Fruit fly (Drosophila melanogaster): ENCODE data around the gene Mst84Db.

Mst84Db gene

DNA sequence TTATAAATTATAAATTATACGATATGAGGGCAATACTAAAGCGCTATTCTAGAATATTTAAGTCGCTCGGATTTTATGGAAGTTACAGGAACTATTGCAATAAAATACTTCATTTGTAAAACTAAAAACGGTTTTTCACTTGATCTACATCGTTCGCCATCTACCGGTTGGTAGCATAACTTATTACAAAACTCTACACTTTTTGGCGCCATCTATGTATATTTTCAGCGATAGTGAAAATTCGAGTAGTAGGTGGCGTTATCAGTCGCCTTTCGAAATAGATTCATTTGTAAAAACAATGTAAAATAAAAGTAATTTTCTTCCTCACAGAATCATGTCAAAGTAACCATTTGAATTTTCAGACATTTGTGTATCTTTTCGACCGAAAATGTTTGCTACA, 19.0 kb downstream of the Mst84Db start, which contains the start of gene nxf4 (continued):
- no peak for TF ChIP-seq Trl (optimal IDR thresholded peaks at IDR 0.05)
- TF ChIP-seq Trl (GFP tag; optimal IDR thresholded peaks at IDR 0.05): peak; percentile 87
- no peak for TF ChIP-seq CG15073 (GFP tag; optimal IDR thresholded peaks at IDR 0.05)
- 0 out of 2 replicates have a peak, but pooled peaks have one; percentile 45 for TF ChIP-seq CG11085 (GFP tag; IDR thresholded peaks at IDR 0.05)
- TF ChIP-seq CHES-1-like (GFP tag; optimal IDR thresholded peaks at IDR 0.05): peak; percentile 57
- TF ChIP-seq lilli (GFP tag; optimal IDR thresholded peaks at IDR 0.05): peak; percentile 78
- no peak for TF ChIP-seq Hr78 (GFP tag; optimal IDR thresholded peaks at IDR 0.05)
- peak; percentile 80 for TF ChIP-seq CG1603 (tag; optimal IDR thresholded peaks at IDR 0.05)
- no peak for TF ChIP-seq chinmo (GFP tag; IDR thresholded peaks at IDR 0.05; ENCODE audit: partially characterized antibody)
- no peak for TF ChIP-seq Stat92E (GFP tag; optimal IDR thresholded peaks at IDR 0.05)
- peak; percentile 64 for TF ChIP-seq onecut (GFP tag; IDR thresholded peaks at IDR 0.05)
- peak; percentile 82 for TF ChIP-seq Chrac-16 (GFP tag; optimal IDR thresholded peaks at IDR 0.05)
- TF ChIP-seq Abd-B (GFP tag; optimal IDR thresholded peaks at IDR 0.05): peak; percentile 70
- no peak for TF ChIP-seq Hand (GFP tag; optimal IDR thresholded peaks at IDR 0.05)
- no peak for TF ChIP-seq Doc3 (GFP tag; IDR thresholded peaks at IDR 0.05; ENCODE audit: partially characterized antibody)
- no peak for TF ChIP-seq ato (GFP tag; IDR thresholded peaks at IDR 0.05; ENCODE audit: partially characterized antibody)
- TF ChIP-seq Pdp1 (GFP tag; optimal IDR thresholded peaks at IDR 0.05): peak in 1 of 2 experiments; percentile 79
- TF ChIP-seq nom (GFP tag; optimal IDR thresholded peaks at IDR 0.05): no peak
- TF ChIP-seq CG14965 (GFP tag; optimal IDR thresholded peaks at IDR 0.05; ENCODE audit: borderline replicate concordance): peak; percentile 100
- TF ChIP-seq gem (tag; optimal IDR thresholded peaks at IDR 0.05): peak; percentile 76
- peak; percentile 66 for TF ChIP-seq H2.0 (GFP tag; IDR thresholded peaks at IDR 0.05)
- peak; percentile 79 for TF ChIP-seq phol (tag; optimal IDR thresholded peaks at IDR 0.05)
- peak; percentile 79 for TF ChIP-seq CG17361 (GFP tag; IDR thresholded peaks at IDR 0.05)
- TF ChIP-seq CG13894 (tag; optimal IDR thresholded peaks at IDR 0.05): peak; percentile 34
- no peak for TF ChIP-seq cg (GFP tag; optimal IDR thresholded peaks at IDR 0.05)
- no peak for TF ChIP-seq CG10565 (GFP tag; optimal IDR thresholded peaks at IDR 0.05)
- TF ChIP-seq Ptx1 (GFP tag; IDR thresholded peaks at IDR 0.05): peak; percentile 76
- no peak for TF ChIP-seq mld (GFP tag; IDR thresholded peaks at IDR 0.05; ENCODE audit: partially characterized antibody)
- TF ChIP-seq CG2712 (tag; optimal IDR thresholded peaks at IDR 0.05): peak; percentile 76
- peak; percentile 9 for TF ChIP-seq CrebB (tag; optimal IDR thresholded peaks at IDR 0.05)
- peak; percentile 75 for TF ChIP-seq CG17829 (tag; optimal IDR thresholded peaks at IDR 0.05)
- peak; percentile 57; the same call in 1 of the 3 replicates for TF ChIP-seq CG6175 (GFP tag; IDR thresholded peaks at IDR 0.05)
- peak; percentile 61 for TF ChIP-seq CG1233 (GFP tag; optimal IDR thresholded peaks at IDR 0.05)
- peak; percentile 76 for TF ChIP-seq CG4820 (GFP tag; optimal IDR thresholded peaks at IDR 0.05)
- TF ChIP-seq CG7987 (GFP tag; optimal IDR thresholded peaks at IDR 0.05): no peak
- TF ChIP-seq Vsx1 (GFP tag; optimal IDR thresholded peaks at IDR 0.05): peak; percentile 36
- peak; percentile 37 for TF ChIP-seq Oli (tag; optimal IDR thresholded peaks at IDR 0.05)
- TF ChIP-seq Bgb (GFP tag; IDR thresholded peaks at IDR 0.05; ENCODE audit: partially characterized antibody): peak; percentile 75
- no peak for TF ChIP-seq fru (optimal IDR thresholded peaks at IDR 0.05)
- no peak for TF ChIP-seq Asciz (GFP tag; optimal IDR thresholded peaks at IDR 0.05)
- TF ChIP-seq BEAF-32 (GFP tag; optimal IDR thresholded peaks at IDR 0.05): peak; percentile 26
- TF ChIP-seq CG9817 (tag; optimal IDR thresholded peaks at IDR 0.05): peak; percentile 80
- TF ChIP-seq exex (tag; optimal IDR thresholded peaks at IDR 0.05): no peak
- TF ChIP-seq sima (GFP tag; optimal IDR thresholded peaks at IDR 0.05): peak; percentile 61
- peak; percentile 68 for TF ChIP-seq caup (GFP tag; optimal IDR thresholded peaks at IDR 0.05; ENCODE audit: severe bottlenecking)
- TF ChIP-seq vfl (GFP tag; optimal IDR thresholded peaks at IDR 0.05): peak; percentile 21
- TF ChIP-seq CG2875 (GFP tag; optimal IDR thresholded peaks at IDR 0.05): peak; percentile 2
